Worm (Caenorhabditis elegans): ENCODE results near the gene pgp-14.

The pgp-14 gene

DNA sequence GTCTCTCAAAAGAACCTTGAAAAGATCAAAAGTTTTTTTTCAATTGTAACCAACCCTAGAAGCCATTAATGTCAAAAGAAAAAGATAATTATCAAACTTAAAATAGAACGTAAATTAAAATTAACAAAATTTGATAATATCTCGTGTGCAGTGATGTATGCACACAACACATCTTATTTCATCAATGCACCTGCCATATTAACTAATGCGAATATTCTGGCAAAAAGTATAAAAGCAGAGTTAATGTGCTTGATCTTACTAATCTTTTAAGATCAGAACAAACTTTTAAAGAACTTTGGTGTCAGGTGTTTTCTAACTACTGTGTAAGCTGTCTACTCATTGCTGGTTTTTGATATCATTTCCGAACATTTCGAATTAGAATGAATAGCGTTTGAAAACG lies 46.7 kb downstream of the pgp-14 start:
- TF ChIP-seq ztf-4 (tag; optimal IDR thresholded peaks at IDR 0.05) (no peak), ceh-82 (tag; optimal IDR thresholded peaks at IDR 0.05) (no peak), blmp-1 (tag; optimal IDR thresholded peaks at IDR 0.05; ENCODE audit: insufficient read depth) (no peak), dmd-4 (tag; optimal IDR thresholded peaks at IDR 0.05) (no peak), mdl-1 (tag; optimal IDR thresholded peaks at IDR 0.05) (no peak), ceh-16 (tag; optimal IDR thresholded peaks at IDR 0.05) (no peak), crh-2 (tag; optimal IDR thresholded peaks at IDR 0.05) (no peak), elt-3 (tag; optimal IDR thresholded peaks at IDR 0.05) (no peak), lin-39 (tag; optimal IDR thresholded peaks at IDR 0.05) (no peak), ztf-1 (GFP tag; conservative IDR thresholded peaks at IDR 0.05) (no peak), ztf-11 (tag; optimal IDR thresholded peaks at IDR 0.05) (no peak), nhr-12 (tag; optimal IDR thresholded peaks at IDR 0.05) (no peak), mab-5 (tag; optimal IDR thresholded peaks at IDR 0.05) (no peak), ZK546.5 (tag; optimal IDR thresholded peaks at IDR 0.05) (no peak), ama-1 (optimal IDR thresholded peaks at IDR 0.05) (no peak), mbf-1 (tag; optimal IDR thresholded peaks at IDR 0.05) (no peak), unc-62 (GFP tag; optimal IDR thresholded peaks at IDR 0.05) (no peak), aly-2 (tag; optimal IDR thresholded peaks at IDR 0.05) (no peak), nhr-21 (tag; optimal IDR thresholded peaks at IDR 0.05) (no peak)

DNA sequence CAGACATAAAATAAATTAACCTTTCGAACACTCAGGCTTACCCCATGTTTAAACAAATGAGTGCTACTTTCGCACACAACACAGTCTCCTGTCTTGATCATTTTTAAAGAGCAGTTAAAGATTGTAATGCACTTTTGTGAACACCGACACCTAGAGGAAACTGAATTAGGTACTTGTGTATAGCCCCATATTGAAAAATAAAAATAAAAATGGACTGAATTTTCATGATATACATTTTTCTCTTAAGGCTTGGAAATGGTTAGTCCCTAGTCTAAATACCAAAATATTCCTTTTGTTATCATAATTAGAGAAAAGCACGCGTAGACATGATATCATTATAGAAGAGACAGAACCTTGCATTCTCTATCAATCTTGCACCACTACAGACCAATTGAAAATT lies 47.4 kb downstream of the pgp-14 start, which contains the start of gene nhr-214:
Gene nhr-214, minus strand, starts transcription at position 101 of the 400 bp plus-strand sequence.
- no peak for TF ChIP-seq ama-1 (optimal IDR thresholded peaks at IDR 0.05)
- TF ChIP-seq mbf-1 (tag; optimal IDR thresholded peaks at IDR 0.05) = no peak
- no peak for TF ChIP-seq unc-55 (GFP tag; optimal IDR thresholded peaks at IDR 0.05)
- TF ChIP-seq peb-1 (tag; optimal IDR thresholded peaks at IDR 0.05) = no peak
- TF ChIP-seq R02D3.7 (tag; optimal IDR thresholded peaks at IDR 0.05) = no peak
- TF ChIP-seq nhr-77 (tag; optimal IDR thresholded peaks at IDR 0.05) = no peak
- no peak for TF ChIP-seq nhr-6 (tag; optimal IDR thresholded peaks at IDR 0.05)
- TF ChIP-seq blmp-1 (tag; optimal IDR thresholded peaks at IDR 0.05; ENCODE audit: insufficient read depth) = no peak
- TF ChIP-seq sem-4 (tag; optimal IDR thresholded peaks at IDR 0.05) = no peak
- TF ChIP-seq lin-11 (tag; optimal IDR thresholded peaks at IDR 0.05) = no peak
- no peak for TF ChIP-seq ceh-16 (tag; optimal IDR thresholded peaks at IDR 0.05)
- TF ChIP-seq dmd-4 (tag; optimal IDR thresholded peaks at IDR 0.05) = no peak

DNA sequence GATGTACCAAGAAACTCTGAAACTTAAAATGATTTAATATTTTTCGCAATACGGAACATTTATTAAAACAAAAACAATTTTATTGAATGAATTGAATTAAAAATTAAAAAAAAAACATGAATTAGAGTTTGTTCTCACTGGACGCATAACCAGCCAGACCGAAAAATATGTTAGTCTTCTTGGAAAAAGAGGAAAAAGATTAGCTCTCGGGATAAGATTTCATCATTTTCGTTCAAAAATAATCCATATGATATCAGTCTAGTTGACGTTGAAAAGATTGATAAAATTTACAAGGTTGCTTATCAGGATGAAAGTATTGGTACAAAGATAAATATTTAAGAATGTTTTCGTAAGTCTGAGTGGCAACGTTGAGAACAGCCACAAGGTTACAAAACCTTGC lies 48.9 kb downstream of the pgp-14 start, which contains the start of gene nhr-26:
Gene nhr-26, minus strand, starts transcription at position 10 of the 400 bp plus-strand sequence.
- TF ChIP-seq nhr-12 (tag; optimal IDR thresholded peaks at IDR 0.05) (no peak), peb-1 (tag; optimal IDR thresholded peaks at IDR 0.05) (no peak), unc-39 (tag; optimal IDR thresholded peaks at IDR 0.05) (no peak), elt-3 (tag; optimal IDR thresholded peaks at IDR 0.05) (no peak), nhr-6 (tag; optimal IDR thresholded peaks at IDR 0.05) (no peak), fos-1 (tag; optimal IDR thresholded peaks at IDR 0.05) (no peak), F13H6.1 (tag; optimal IDR thresholded peaks at IDR 0.05) (no peak), ceh-82 (tag; optimal IDR thresholded peaks at IDR 0.05) (no peak), nhr-10 (tag; optimal IDR thresholded peaks at IDR 0.05) (no peak), mab-5 (tag; optimal IDR thresholded peaks at IDR 0.05) (no peak), lin-39 (tag; optimal IDR thresholded peaks at IDR 0.05) (no peak), nhr-77 (tag; optimal IDR thresholded peaks at IDR 0.05) (no peak), nhr-129 (tag; optimal IDR thresholded peaks at IDR 0.05) (no peak), R02D3.7 (tag; optimal IDR thresholded peaks at IDR 0.05) (no peak), blmp-1 (tag; optimal IDR thresholded peaks at IDR 0.05; ENCODE audit: insufficient read depth) (no peak), skn-1 (tag; optimal IDR thresholded peaks at IDR 0.05) (no peak)
